Worm (Caenorhabditis elegans) whole organism, L2 larva: Measurements from ENCODE around the gene Y55F3BR.6.

Source experiments
- C34F6.9 ChIP-seq: fragments of 150-350 bp; optimal IDR thresholded peaks from 2 replicates; lab custom pipeline; 2014; ENCODE audit warnings: missing biosample characterization, missing genetic modification characterization
- F13H6.1 ChIP-seq: sonication (generic microtip); optimal IDR thresholded peaks from 2 replicates; lab custom pipeline; 2016; ENCODE audit warnings: missing genetic modification characterization, missing compliant biosample characterization
- R02D3.7 ChIP-seq: fragments of 150-350 bp; optimal IDR thresholded peaks from 2 replicates; lab custom pipeline; 2014; ENCODE audit warnings: missing biosample characterization, missing genetic modification characterization
- Y55F3AM.14 ChIP-seq: fragments of 200-800 bp; sonication (Bioruptor generic); optimal IDR thresholded peaks from 2 replicates; lab custom pipeline; 2018; ENCODE audit warnings: mild to moderate bottlenecking, missing genetic modification characterization, missing compliant biosample characterization
- ZK546.5 ChIP-seq: sonication (generic microtip); optimal IDR thresholded peaks from 2 replicates; lab custom pipeline; 2017; ENCODE audit warnings: missing biosample characterization, missing genetic modification characterization
- alr-1 ChIP-seq: fragments of 150-350 bp; optimal IDR thresholded peaks from 2 replicates; lab custom pipeline; 2014; ENCODE audit warnings: missing biosample characterization, missing genetic modification characterization
- aly-2 ChIP-seq: fragments of 150-350 bp; optimal IDR thresholded peaks from 2 replicates; lab custom pipeline; 2014; ENCODE audit warnings: missing biosample characterization, missing genetic modification characterization
- ama-1 ChIP-seq: fragments of 150-350 bp; optimal IDR thresholded peaks from 2 replicates; lab custom pipeline; 2018; ENCODE audit warnings: inconsistent platforms
- blmp-1 ChIP-seq: sonication (generic microtip); optimal IDR thresholded peaks from 2 replicates; lab custom pipeline; 2017; ENCODE audit warnings: missing genetic modification characterization, mild to moderate bottlenecking, missing compliant biosample characterization, antibody characterized with exemption, moderate library complexity; ENCODE audit not compliant: insufficient read depth
- ceh-16 ChIP-seq: fragments of 150-350 bp; optimal IDR thresholded peaks from 2 replicates; lab custom pipeline; 2014; ENCODE audit warnings: missing biosample characterization, missing genetic modification characterization
- crh-2 ChIP-seq: sonication (generic microtip); optimal IDR thresholded peaks from 2 replicates; lab custom pipeline; 2017; ENCODE audit warnings: missing biosample characterization, missing genetic modification characterization
- dmd-4 ChIP-seq: sonication (generic microtip); optimal IDR thresholded peaks from 2 replicates; lab custom pipeline; 2017; ENCODE audit warnings: missing biosample characterization, missing genetic modification characterization
- egl-27 ChIP-seq: sonication (generic microtip); optimal IDR thresholded peaks from 3 replicates; lab custom pipeline; 2017; ENCODE audit warnings: missing biosample characterization, missing genetic modification reagents, missing genetic modification characterization
- elt-1 ChIP-seq: fragments of 150-350 bp; optimal IDR thresholded peaks from 2 replicates; lab custom pipeline; 2014; ENCODE audit warnings: missing biosample characterization, missing genetic modification characterization
- fos-1 ChIP-seq: fragments of 150-350 bp; optimal IDR thresholded peaks from 2 replicates; lab custom pipeline; 2014; ENCODE audit warnings: missing biosample characterization, missing genetic modification characterization
- gmeb-1 ChIP-seq: fragments of 150-350 bp; optimal IDR thresholded peaks from 2 replicates; lab custom pipeline; 2014; ENCODE audit warnings: missing biosample characterization, missing genetic modification characterization
- lin-11 ChIP-seq: fragments of 150-350 bp; sonication (generic microtip); optimal IDR thresholded peaks from 2 replicates; lab custom pipeline; 2014; ENCODE audit warnings: missing biosample characterization, missing genetic modification characterization, inconsistent platforms, mixed read lengths
- lin-13 ChIP-seq: fragments of 150-350 bp; optimal IDR thresholded peaks from 2 replicates; lab custom pipeline; 2014; ENCODE audit warnings: missing biosample characterization, missing genetic modification reagents, missing genetic modification characterization
- lin-39 ChIP-seq: fragments of 150-350 bp; optimal IDR thresholded peaks from 2 replicates; lab custom pipeline; 2014; ENCODE audit warnings: missing biosample characterization, missing genetic modification reagents, missing genetic modification characterization
- lsy-2 ChIP-seq, 2 experiments: fragments of 150-350 bp in 1 of 2; sonication (generic microtip) in 1 of 2; optimal IDR thresholded peaks; 2 replicates each; lab custom pipeline; 2014 to 2017; ENCODE audit warnings: missing biosample characterization in 2 of 2, missing genetic modification characterization in 2 of 2
- mab-5 ChIP-seq: fragments of 150-350 bp; optimal IDR thresholded peaks from 2 replicates; lab custom pipeline; 2014; ENCODE audit warnings: missing biosample characterization, missing genetic modification characterization
- mbf-1 ChIP-seq: sonication (generic microtip); optimal IDR thresholded peaks from 2 replicates; lab custom pipeline; 2017; ENCODE audit warnings: missing biosample characterization, missing genetic modification characterization
- mdl-1 ChIP-seq, 2 experiments: fragments of 150-350 bp in 1 of 2; sonication (generic microtip) in 1 of 2; optimal IDR thresholded peaks; 2 replicates each; lab custom pipeline; 2017; ENCODE audit warnings: missing biosample characterization in 2 of 2, missing genetic modification characterization in 2 of 2
- nhr-10 ChIP-seq: sonication (generic microtip); optimal IDR thresholded peaks from 2 replicates; lab custom pipeline; 2017; ENCODE audit warnings: missing biosample characterization, missing genetic modification characterization
- nhr-11 ChIP-seq: fragments of 150-350 bp; optimal IDR thresholded peaks from 2 replicates; lab custom pipeline; 2014; ENCODE audit warnings: missing biosample characterization, missing genetic modification characterization
- nhr-12 ChIP-seq: fragments of 150-350 bp; optimal IDR thresholded peaks from 2 replicates; lab custom pipeline; 2014; ENCODE audit warnings: missing biosample characterization, missing genetic modification characterization
- nhr-129 ChIP-seq: fragments of 150-350 bp; optimal IDR thresholded peaks from 2 replicates; lab custom pipeline; 2014; ENCODE audit warnings: missing biosample characterization, missing genetic modification characterization
- nhr-21 ChIP-seq: fragments of 150-350 bp; optimal IDR thresholded peaks from 2 replicates; lab custom pipeline; 2014; ENCODE audit warnings: missing biosample characterization, missing genetic modification characterization
- nhr-23 ChIP-seq: fragments of 150-350 bp; optimal IDR thresholded peaks from 2 replicates; lab custom pipeline; 2014; ENCODE audit warnings: missing biosample characterization, missing genetic modification reagents, missing genetic modification characterization
- nhr-237 ChIP-seq: fragments of 150-350 bp; optimal IDR thresholded peaks from 2 replicates; lab custom pipeline; 2014; ENCODE audit warnings: missing biosample characterization, missing genetic modification characterization
- nhr-25 ChIP-seq: fragments of 150-350 bp; sonication (generic microtip); optimal IDR thresholded peaks from 3 replicates; lab custom pipeline; 2014; ENCODE audit warnings: missing biosample characterization, missing genetic modification characterization
- nhr-6 ChIP-seq: fragments of 150-350 bp; optimal IDR thresholded peaks from 2 replicates; lab custom pipeline; 2014; ENCODE audit warnings: missing biosample characterization, missing genetic modification characterization
- nhr-77 ChIP-seq: fragments of 150-350 bp; optimal IDR thresholded peaks from 2 replicates; lab custom pipeline; 2014; ENCODE audit warnings: missing biosample characterization, missing genetic modification characterization
- peb-1 ChIP-seq: fragments of 150-350 bp; optimal IDR thresholded peaks from 2 replicates; lab custom pipeline; 2014; ENCODE audit warnings: missing biosample characterization, missing genetic modification characterization
- sem-4 ChIP-seq: fragments of 150-350 bp; optimal IDR thresholded peaks from 2 replicates; lab custom pipeline; 2014; ENCODE audit warnings: missing biosample characterization, missing genetic modification reagents, missing genetic modification characterization
- sma-3 ChIP-seq: sonication (generic microtip); optimal IDR thresholded peaks from 2 replicates; lab custom pipeline; 2016; ENCODE audit warnings: missing genetic modification reagents, missing genetic modification characterization, missing compliant biosample characterization
- sma-9 ChIP-seq, 2 experiments: fragments of 150-350 bp in 1 of 2; sonication (generic microtip) in 1 of 2; optimal IDR thresholded peaks; 2 replicates each; lab custom pipeline; 2014 to 2016; ENCODE audit warnings: missing genetic modification characterization in 2 of 2, mild to moderate bottlenecking in 1 of 2, missing biosample characterization in 1 of 2, missing compliant biosample characterization in 1 of 2, missing genetic modification reagents in 1 of 2, moderate library complexity in 1 of 2
- snpc-4 ChIP-seq: fragments of 150-350 bp; optimal IDR thresholded peaks from 2 replicates; lab custom pipeline; 2014; ENCODE audit warnings: missing biosample characterization, missing genetic modification characterization
- unc-39 ChIP-seq: fragments of 150-350 bp; optimal IDR thresholded peaks from 2 replicates; lab custom pipeline; 2014; ENCODE audit warnings: missing biosample characterization, missing genetic modification characterization
- unc-55 ChIP-seq: fragments of 150-350 bp; sonication (generic microtip); optimal IDR thresholded peaks from 3 replicates; lab custom pipeline; 2014; ENCODE audit warnings: missing biosample characterization, missing genetic modification reagents, missing genetic modification characterization
- unc-62 ChIP-seq: fragments of 150-350 bp; optimal IDR thresholded peaks from 2 replicates; lab custom pipeline; 2014; ENCODE audit warnings: missing biosample characterization, missing genetic modification reagents, missing genetic modification characterization
- ztf-1 ChIP-seq: fragments of 200-800 bp; sonication (Bioruptor generic); conservative IDR thresholded peaks from 2 replicates; pipeline ENCODE4 v1.3.6; 2022; ENCODE audit warnings: missing genetic modification characterization, missing compliant biosample characterization
- ztf-4 ChIP-seq: fragments of 150-350 bp; optimal IDR thresholded peaks from 2 replicates; lab custom pipeline; 2014; ENCODE audit warnings: missing biosample characterization, missing genetic modification characterization

The Y55F3BR.6 gene

DNA sequence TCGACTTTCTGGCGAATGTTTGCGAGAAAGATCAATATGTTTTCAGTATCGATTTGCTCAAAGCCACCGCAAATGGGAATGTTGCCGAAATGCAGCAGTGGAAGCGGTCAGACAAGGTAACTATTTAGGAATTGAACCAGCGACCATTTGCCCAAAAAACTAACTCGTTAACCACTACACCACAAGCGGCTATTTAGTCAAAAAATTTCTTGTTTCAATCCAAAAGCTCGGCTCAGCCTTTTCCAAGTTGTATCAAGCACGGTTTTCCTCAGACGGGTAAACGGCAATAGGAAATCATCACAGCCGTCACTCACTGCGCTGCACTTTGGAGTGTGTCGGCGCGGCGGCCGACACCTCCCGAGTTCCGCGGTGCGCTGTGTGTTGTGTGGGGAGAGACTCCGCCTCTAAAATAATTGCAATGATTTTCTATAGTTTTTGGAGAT is 24.9 kb upstream of the Y55F3BR.6 start:
- TF ChIP-seq ztf-1 (GFP tag; lab: Robert Waterston, UW) (no peak), egl-27 (tag; lab: Kevin White, UChicago) (peak; percentile 53), unc-39 (tag; lab: Kevin White, UChicago) (no peak), F13H6.1 (tag; lab: Kevin White, UChicago) (peak; percentile 71), sma-3 (GFP tag; lab: Kevin White, UChicago) (peak; percentile 89), C34F6.9 (peak; percentile 35), sem-4 (no peak), fos-1 (tag; lab: Kevin White, UChicago) (peak; percentile 76), sma-9 (GFP tag; optimal IDR thresholded peaks at IDR 0.05; lab: Kevin White, UChicago) (peak; percentile 64), sma-9 (tag; optimal IDR thresholded peaks at IDR 0.05; lab: Kevin White, UChicago) (no peak), snpc-4 (peak; percentile 99), dmd-4 (tag; lab: Kevin White, UChicago) (no peak), lsy-2 (tag; optimal IDR thresholded peaks at IDR 0.05; lab: Kevin White, UChicago) (peak; percentile 74 to 76), blmp-1 (tag; lab: Kevin White, UChicago) (peak; percentile 35), ZK546.5 (tag; lab: Kevin White, UChicago) (no peak), nhr-10 (tag; lab: Kevin White, UChicago) (no peak), mab-5 (no peak), gmeb-1 (tag; lab: Kevin White, UChicago) (peak; percentile 84), unc-55 (peak; percentile 58), nhr-237 (tag; lab: Kevin White, UChicago) (no peak), lin-39 (tag; lab: Kevin White, UChicago) (no peak), nhr-21 (tag; lab: Kevin White, UChicago) (peak; percentile 80), mdl-1 (tag; optimal IDR thresholded peaks at IDR 0.05; lab: Kevin White, UChicago) (peak; percentile 7 to 43), lin-11 (tag; lab: Kevin White, UChicago) (no peak), alr-1 (tag; lab: Kevin White, UChicago) (no peak), unc-62 (GFP tag; lab: Kevin White, UChicago) (no peak), lin-13 (GFP tag; lab: Kevin White, UChicago) (peak; percentile 73), crh-2 (tag; lab: Kevin White, UChicago) (peak; percentile 75), nhr-25 (tag; lab: Kevin White, UChicago) (peak; percentile 55), ztf-4 (tag; lab: Kevin White, UChicago) (no peak), R02D3.7 (tag; lab: Kevin White, UChicago) (peak; percentile 15), nhr-6 (tag; lab: Kevin White, UChicago) (peak; percentile 40), nhr-23 (tag; lab: Kevin White, UChicago) (no peak), aly-2 (tag; lab: Kevin White, UChicago) (no peak), ceh-16 (tag; lab: Kevin White, UChicago) (no peak), peb-1 (tag; lab: Kevin White, UChicago) (peak; percentile 8), Y55F3AM.14 (no peak), ama-1 (lab: Kevin White, UChicago) (peak; percentile 96), nhr-129 (tag; lab: Kevin White, UChicago) (peak; percentile 81), elt-1 (tag; lab: Kevin White, UChicago) (no peak)

DNA sequence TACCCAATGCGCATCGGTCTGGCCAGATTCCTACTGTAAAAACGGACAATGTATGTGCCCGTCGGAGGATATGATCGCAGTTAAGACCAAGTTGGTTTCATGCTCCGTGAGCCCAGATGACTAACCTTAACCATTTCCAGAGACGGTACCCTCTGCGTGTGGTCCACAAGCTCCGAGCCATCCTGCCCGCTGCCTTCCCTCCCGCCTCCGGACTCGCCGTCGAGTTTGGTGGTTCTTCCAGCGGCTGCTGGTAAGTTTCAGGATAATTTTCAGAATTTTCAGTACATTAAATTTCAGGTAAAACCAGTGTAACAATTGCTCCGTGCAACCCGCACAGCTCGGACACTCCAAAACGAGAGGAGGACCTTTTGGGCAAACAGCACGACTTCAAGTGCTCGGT is 18.9 kb upstream of the Y55F3BR.6 start:
- TF ChIP-seq lsy-2 (tag; optimal IDR thresholded peaks at IDR 0.05; lab: Kevin White, UChicago) (no peak), nhr-77 (tag; lab: Kevin White, UChicago) (no peak), ama-1 (lab: Kevin White, UChicago) (no peak), C34F6.9 (no peak), mdl-1 (tag; optimal IDR thresholded peaks at IDR 0.05; lab: Kevin White, UChicago) (no peak), lin-13 (GFP tag; lab: Kevin White, UChicago) (no peak), nhr-129 (tag; lab: Kevin White, UChicago) (no peak), sma-9 (GFP tag; optimal IDR thresholded peaks at IDR 0.05; lab: Kevin White, UChicago) (no peak), sma-9 (tag; optimal IDR thresholded peaks at IDR 0.05; lab: Kevin White, UChicago) (no peak), nhr-23 (tag; lab: Kevin White, UChicago) (no peak), nhr-11 (tag; lab: Kevin White, UChicago) (no peak), sem-4 (no peak), nhr-12 (tag; lab: Kevin White, UChicago) (no peak), egl-27 (tag; lab: Kevin White, UChicago) (no peak), mbf-1 (tag; lab: Kevin White, UChicago) (no peak)
